Worm (Caenorhabditis elegans) whole organism, L2 larva: ENCODE results near the gene nhr-188.

Experiments used
- ZK546.5 ChIP-seq: sonication (generic microtip); optimal IDR thresholded peaks from 2 replicates; lab custom pipeline; 2017; ENCODE audit warnings: missing biosample characterization, missing genetic modification characterization
- fos-1 ChIP-seq: fragments of 150-350 bp; optimal IDR thresholded peaks from 2 replicates; lab custom pipeline; 2014; ENCODE audit warnings: missing biosample characterization, missing genetic modification characterization
- nhr-11 ChIP-seq: fragments of 150-350 bp; optimal IDR thresholded peaks from 2 replicates; lab custom pipeline; 2014; ENCODE audit warnings: missing biosample characterization, missing genetic modification characterization
- unc-39 ChIP-seq: fragments of 150-350 bp; optimal IDR thresholded peaks from 2 replicates; lab custom pipeline; 2014; ENCODE audit warnings: missing biosample characterization, missing genetic modification characterization
- unc-62 ChIP-seq: fragments of 150-350 bp; optimal IDR thresholded peaks from 2 replicates; lab custom pipeline; 2014; ENCODE audit warnings: missing biosample characterization, missing genetic modification reagents, missing genetic modification characterization

DNA sequence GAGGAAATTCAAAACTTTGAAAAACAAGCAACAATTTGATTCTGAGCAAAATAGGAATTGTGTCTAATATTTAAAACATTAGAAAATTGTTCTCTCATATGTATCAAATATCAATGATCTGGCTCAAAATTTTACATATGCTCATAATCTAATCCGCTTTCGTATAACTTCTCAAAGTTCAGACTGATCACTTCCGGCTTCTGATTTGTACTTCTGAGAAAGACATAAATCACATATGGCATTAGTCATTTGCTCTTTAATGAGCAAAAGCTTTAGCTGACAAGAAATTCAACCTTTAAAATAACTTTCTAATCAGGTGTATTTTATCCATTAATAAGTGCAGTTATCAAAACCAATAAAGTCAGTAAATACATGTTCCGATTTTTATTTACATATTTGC, 1.7 kb downstream of the nhr-188 start:
- TF ChIP-seq fos-1 (tag; lab: Kevin White, UChicago), result no peak
- TF ChIP-seq unc-62, result no peak
- no peak for TF ChIP-seq nhr-11 (tag; lab: Kevin White, UChicago)
- no peak for TF ChIP-seq ZK546.5 (tag; lab: Kevin White, UChicago)
- TF ChIP-seq unc-39 (tag; lab: Kevin White, UChicago), result no peak
